Fruit fly (Drosophila melanogaster): ENCODE data around the gene CG2519.

Gene CG2519

DNA sequence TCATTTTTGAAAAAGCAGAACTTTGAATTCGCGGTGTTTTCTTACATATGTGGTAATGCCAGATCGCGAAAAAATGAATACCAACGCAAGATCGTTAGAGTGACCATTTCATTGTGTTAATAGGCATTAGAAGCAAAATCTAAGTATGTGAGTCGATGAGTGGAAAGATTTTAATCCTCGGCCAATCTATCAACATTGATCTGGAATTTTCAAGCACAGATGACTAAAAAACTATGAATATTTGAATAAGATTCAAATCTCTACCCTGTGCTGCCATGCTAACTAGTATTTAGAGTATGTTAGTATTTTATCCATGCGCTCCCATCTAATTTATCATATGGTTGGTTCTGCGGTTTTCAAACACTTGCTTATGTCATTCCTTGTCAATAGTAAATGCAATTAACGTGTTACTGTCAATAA is 31.0 kb downstream of the CG2519 start (continued):
- peak; percentile 50 for TF ChIP-seq trem (tag; optimal IDR thresholded peaks at IDR 0.05)
- no peak for TF ChIP-seq eyg (GFP tag; optimal IDR thresholded peaks at IDR 0.05)
- TF ChIP-seq ems (GFP tag; optimal IDR thresholded peaks at IDR 0.05): peak; percentile 12

DNA sequence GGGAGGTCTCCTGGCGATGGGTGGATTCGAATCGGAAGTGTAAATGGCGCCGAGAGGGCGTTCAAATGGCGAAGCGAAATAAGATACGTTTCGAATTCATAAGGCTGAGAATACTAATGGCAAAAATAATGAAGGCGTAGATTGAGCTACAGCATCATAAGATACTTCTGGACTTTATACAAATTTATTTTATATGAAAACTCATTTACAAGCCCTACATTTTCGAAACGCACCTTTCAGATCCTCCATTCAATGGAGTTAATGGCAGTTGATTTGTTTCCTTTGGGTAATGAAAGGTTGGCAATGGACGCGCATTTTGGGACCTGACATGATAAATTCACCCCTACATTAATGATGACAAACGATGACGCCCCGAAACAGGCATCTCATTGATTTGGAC is 32.8 kb downstream of the CG2519 start:
- TF ChIP-seq sug (tag; optimal IDR thresholded peaks at IDR 0.05) (no peak), MBD-R2 (GFP tag; IDR thresholded peaks at IDR 0.05) (no peak), CG8924 (tag; optimal IDR thresholded peaks at IDR 0.05) (no peak), CG1529 (GFP tag; optimal IDR thresholded peaks at IDR 0.05) (no peak), CG1024 (GFP tag; IDR thresholded peaks at IDR 0.05) (no peak), mirr (GFP tag; optimal IDR thresholded peaks at IDR 0.05) (no peak), bigmax (GFP tag; optimal IDR thresholded peaks at IDR 0.05) (no peak), dan (GFP tag; IDR thresholded peaks at IDR 0.05) (no peak), z (GFP tag; IDR thresholded peaks at IDR 0.05) (no peak), Hr51 (GFP tag; optimal IDR thresholded peaks at IDR 0.05) (no peak), CG2199 (GFP tag; IDR thresholded peaks at IDR 0.05) (no peak), CG43689 (GFP tag; IDR thresholded peaks at IDR 0.05) (no peak), tin (GFP tag; optimal IDR thresholded peaks at IDR 0.05) (no peak), slp2 (GFP tag; optimal IDR thresholded peaks at IDR 0.05) (no peak), CG6254 (GFP tag; optimal IDR thresholded peaks at IDR 0.05) (no peak), CG8944 (GFP tag; optimal IDR thresholded peaks at IDR 0.05) (no peak), CG2120 (GFP tag; optimal IDR thresholded peaks at IDR 0.05) (no peak), CG10321 (GFP tag; IDR thresholded peaks at IDR 0.05) (no peak), Oaz (GFP tag; IDR thresholded peaks at IDR 0.05) (no peak), gce (GFP tag; IDR thresholded peaks at IDR 0.05) (no peak)

DNA sequence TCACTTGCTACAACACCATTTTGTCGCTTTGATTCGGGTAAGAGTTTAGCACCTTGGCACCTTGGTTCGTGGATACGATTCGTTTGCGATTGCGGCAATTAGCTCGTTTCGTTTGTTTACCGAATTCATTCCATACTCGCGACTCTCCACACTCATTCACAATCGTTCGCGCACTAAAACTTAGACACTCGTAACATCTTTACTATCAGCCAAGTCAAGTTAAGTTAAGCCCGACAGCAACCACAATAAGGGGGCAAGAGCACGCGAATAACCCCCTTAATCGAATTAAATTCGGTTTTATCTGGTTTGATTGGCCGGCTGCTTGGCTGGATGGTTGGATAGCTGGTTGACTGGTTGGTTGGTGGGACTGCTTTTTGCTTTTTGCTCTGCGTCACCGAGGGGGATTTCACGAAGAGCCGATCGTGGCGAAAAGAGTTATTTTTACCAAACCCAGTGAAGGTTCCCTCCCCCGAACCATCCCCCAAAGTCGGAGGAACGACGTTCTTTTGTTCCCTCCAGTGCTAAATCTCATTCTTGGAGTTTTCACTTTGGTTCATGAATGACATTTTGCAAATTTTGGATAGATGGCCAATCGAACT is 43.7 kb downstream of the CG2519 start:
- TF ChIP-seq Taf1 (GFP tag; IDR thresholded peaks at IDR 0.05) (no peak), gem (tag; optimal IDR thresholded peaks at IDR 0.05) (peak; percentile 76), Hr78 (GFP tag; optimal IDR thresholded peaks at IDR 0.05) (no peak), zen (tag; optimal IDR thresholded peaks at IDR 0.05) (no peak), chif (GFP tag; optimal IDR thresholded peaks at IDR 0.05) (no peak), CG15514 (GFP tag; optimal IDR thresholded peaks at IDR 0.05) (peak; percentile 12), sens-2 (GFP tag; IDR thresholded peaks at IDR 0.05) (no peak), B-H2 (GFP tag; optimal IDR thresholded peaks at IDR 0.05) (peak; percentile 38), CG2889 (GFP tag; IDR thresholded peaks at IDR 0.05) (no peak), Doc3 (GFP tag; IDR thresholded peaks at IDR 0.05; ENCODE audit: partially characterized antibody) (0 out of 3 replicates have a peak, but pooled peaks have one; percentile 16), Med (GFP tag) (peak; percentile 76), Antp (GFP tag; optimal IDR thresholded peaks at IDR 0.05) (no peak), sim (GFP tag; IDR thresholded peaks at IDR 0.05) (no peak), Hr51 (GFP tag; optimal IDR thresholded peaks at IDR 0.05) (no peak), CG10543 (GFP tag; optimal IDR thresholded peaks at IDR 0.05) (peak; percentile 43), sna (GFP tag; IDR thresholded peaks at IDR 0.05; ENCODE audit: partially characterized antibody) (no peak), CG12769 (tag; optimal IDR thresholded peaks at IDR 0.05) (peak; percentile 19), exex (tag; optimal IDR thresholded peaks at IDR 0.05) (peak; percentile 70), pb (GFP tag; optimal IDR thresholded peaks at IDR 0.05) (no peak), CG34376 (GFP tag; optimal IDR thresholded peaks at IDR 0.05) (peak; percentile 64), bigmax (GFP tag; optimal IDR thresholded peaks at IDR 0.05) (no peak), Optix (GFP tag; IDR thresholded peaks at IDR 0.05) (no peak), YL-1 (GFP tag; optimal IDR thresholded peaks at IDR 0.05) (no peak), CG5180 (GFP tag; optimal IDR thresholded peaks at IDR 0.05) (peak; percentile 81), CG4617 (GFP tag; optimal IDR thresholded peaks at IDR 0.05; ENCODE audit: borderline replicate concordance) (no peak), mirr (GFP tag; optimal IDR thresholded peaks at IDR 0.05) (peak; percentile 82), CG8388 (GFP tag; optimal IDR thresholded peaks at IDR 0.05) (no peak), mld (GFP tag; IDR thresholded peaks at IDR 0.05; ENCODE audit: partially characterized antibody) (no peak)

Measured in whole organism, embryonic.